Worm (Caenorhabditis elegans) whole organism, young adult: ENCODE data around the gene madd-2.

ENCODE experiments used
- C17E4.6 ChIP-seq: fragments of 200-800 bp; sonication (Bioruptor generic); IDR thresholded peaks from 2 replicates; pipeline ENCODE4 v1.3.6; 2022; ENCODE audit warnings: missing genetic modification reagents, missing genetic modification characterization, missing compliant biosample characterization
- F22D6.2 ChIP-seq: sonication (generic microtip); optimal IDR thresholded peaks from 2 replicates; lab custom pipeline; 2016; ENCODE audit warnings: mild to moderate bottlenecking, missing genetic modification characterization, missing compliant biosample characterization
- F33H1.4 ChIP-seq: fragments of 200-800 bp; sonication (Bioruptor generic); IDR thresholded peaks from 2 replicates; pipeline ENCODE4 v1.3.6; 2022; ENCODE audit warnings: missing genetic modification reagents, missing genetic modification characterization, missing compliant biosample characterization
- F39B2.1 ChIP-seq: fragments of 200-800 bp; sonication (Bioruptor generic); IDR thresholded peaks from 2 replicates; pipeline ENCODE4 v1.3.6; 2022; ENCODE audit warnings: missing genetic modification reagents, missing genetic modification characterization, missing compliant biosample characterization
- F57A8.1 ChIP-seq: fragments of 200-800 bp; sonication (Bioruptor generic); optimal IDR thresholded peaks from 2 replicates; lab custom pipeline; 2018; ENCODE audit warnings: mild to moderate bottlenecking, missing genetic modification characterization, moderate library complexity, missing compliant biosample characterization
- F57C9.4 ChIP-seq: sonication (generic microtip); optimal IDR thresholded peaks from 2 replicates; lab custom pipeline; 2017; ENCODE audit warnings: mild to moderate bottlenecking, missing genetic modification characterization, missing compliant biosample characterization
- K11D2.4 ChIP-seq: fragments of 200-800 bp; sonication (Bioruptor generic); IDR thresholded peaks from 2 replicates; pipeline ENCODE4 v1.3.6; 2022; ENCODE audit warnings: missing genetic modification reagents, missing genetic modification characterization, missing compliant biosample characterization
- T07F8.4 ChIP-seq: sonication (generic microtip); optimal IDR thresholded peaks from 2 replicates; lab custom pipeline; 2016; ENCODE audit warnings: mild to moderate bottlenecking, missing genetic modification characterization, moderate library complexity, missing compliant biosample characterization
- Y56A3A.18 ChIP-seq: fragments of 200-800 bp; sonication (Bioruptor generic); IDR thresholded peaks from 2 replicates; pipeline ENCODE4 v1.3.6; 2022; ENCODE audit warnings: missing genetic modification reagents, missing genetic modification characterization, missing compliant biosample characterization
- Y79H2A.3 ChIP-seq: fragments of 200-800 bp; sonication (Bioruptor generic); conservative IDR thresholded peaks from 2 replicates; pipeline ENCODE4 v1.3.6; 2022; ENCODE audit warnings: missing genetic modification reagents, missing genetic modification characterization, missing compliant biosample characterization
- Y95B8A.8 ChIP-seq: fragments of 200-800 bp; sonication (Bioruptor generic); IDR thresholded peaks from 2 replicates; pipeline ENCODE4 v1.3.6; 2022; ENCODE audit warnings: missing genetic modification reagents, missing genetic modification characterization, missing compliant biosample characterization
- akir-1 ChIP-seq: fragments of 200-800 bp; sonication (Bioruptor generic); optimal IDR thresholded peaks from 2 replicates; lab custom pipeline; 2018; ENCODE audit warnings: mild to moderate bottlenecking, missing genetic modification characterization, moderate library complexity, missing compliant biosample characterization
- aptf-2 ChIP-seq: fragments of 200-800 bp; sonication (Bioruptor generic); conservative IDR thresholded peaks from 2 replicates; pipeline ENCODE4 v1.3.6; 2022; ENCODE audit warnings: missing genetic modification reagents, missing genetic modification characterization, missing compliant biosample characterization
- ceh-27 ChIP-seq: fragments of 200-800 bp; sonication (Bioruptor generic); optimal IDR thresholded peaks from 2 replicates; lab custom pipeline; 2018; ENCODE audit warnings: mild to moderate bottlenecking, missing genetic modification characterization, moderate library complexity, missing compliant biosample characterization
- ceh-79 ChIP-seq: sonication (generic microtip); optimal IDR thresholded peaks from 2 replicates; lab custom pipeline; 2017; ENCODE audit warnings: mild to moderate bottlenecking, missing genetic modification characterization, missing compliant biosample characterization
- ceh-91 ChIP-seq: fragments of 200-800 bp; sonication (Bioruptor generic); IDR thresholded peaks from 2 replicates; pipeline ENCODE4 v1.3.6; 2022; ENCODE audit warnings: missing genetic modification reagents, missing genetic modification characterization, missing compliant biosample characterization
- egl-18 ChIP-seq: fragments of 200-800 bp; sonication (Bioruptor generic); IDR thresholded peaks from 2 replicates; pipeline ENCODE4 v1.3.6; 2022; ENCODE audit warnings: missing genetic modification reagents, missing genetic modification characterization, missing compliant biosample characterization
- ekl-4 ChIP-seq: fragments of 200-800 bp; sonication (Bioruptor generic); IDR thresholded peaks from 2 replicates; pipeline ENCODE4 v1.3.6; 2022; ENCODE audit warnings: missing genetic modification reagents, missing genetic modification characterization, missing compliant biosample characterization
- fkh-3 ChIP-seq: sonication (generic microtip); optimal IDR thresholded peaks from 2 replicates; lab custom pipeline; 2016; ENCODE audit warnings: mild to moderate bottlenecking, missing genetic modification characterization, missing compliant biosample characterization
- gei-17 ChIP-seq: fragments of 200-800 bp; sonication (Bioruptor generic); optimal IDR thresholded peaks from 2 replicates; lab custom pipeline; 2018; ENCODE audit warnings: mild to moderate bottlenecking, missing genetic modification characterization, missing compliant biosample characterization
- hmg-1.2 ChIP-seq: fragments of 200-800 bp; sonication (Bioruptor generic); IDR thresholded peaks from 2 replicates; pipeline ENCODE4 v1.3.6; 2022; ENCODE audit warnings: missing genetic modification reagents, missing genetic modification characterization, missing compliant biosample characterization
- hmg-20 ChIP-seq: fragments of 200-800 bp; sonication (Bioruptor generic); IDR thresholded peaks from 2 replicates; pipeline ENCODE4 v1.3.6; 2022; ENCODE audit warnings: missing genetic modification reagents, missing genetic modification characterization, missing compliant biosample characterization
- hsf-1 ChIP-seq: fragments of 200-800 bp; sonication (Bioruptor generic); IDR thresholded peaks from 2 replicates; pipeline ENCODE4 v1.3.6; 2022; ENCODE audit warnings: missing genetic modification reagents, missing genetic modification characterization, missing compliant biosample characterization
- let-607 ChIP-seq, 2 experiments: fragments of 200-800 bp in 1 of 2; sonication (Bioruptor generic) in 1 of 2; sonication (generic microtip) in 1 of 2; optimal IDR thresholded peaks; 2 replicates each; lab custom pipeline; 2016 to 2018; ENCODE audit warnings: mild to moderate bottlenecking in 2 of 2, missing compliant biosample characterization in 2 of 2, missing genetic modification characterization in 2 of 2, moderate library complexity in 2 of 2, missing genotype in 1 of 2
- lsl-1 ChIP-seq: fragments of 200-800 bp; sonication (Bioruptor generic); optimal IDR thresholded peaks from 2 replicates; lab custom pipeline; 2018; ENCODE audit warnings: mild to moderate bottlenecking, missing genetic modification characterization, moderate library complexity, missing compliant biosample characterization
- lsy-27 ChIP-seq: sonication (generic microtip); optimal IDR thresholded peaks from 2 replicates; lab custom pipeline; 2017; ENCODE audit warnings: missing genetic modification characterization, mild to moderate bottlenecking, missing compliant biosample characterization, antibody characterized with exemption, missing genotype, borderline replicate concordance; ENCODE audit not compliant: insufficient read depth
- madf-3 ChIP-seq: fragments of 200-800 bp; sonication (Bioruptor generic); IDR thresholded peaks from 2 replicates; pipeline ENCODE4 v1.3.6; 2022; ENCODE audit warnings: missing genetic modification reagents, missing genetic modification characterization, missing compliant biosample characterization
- madf-6 ChIP-seq: fragments of 200-800 bp; sonication (Bioruptor generic); IDR thresholded peaks from 2 replicates; pipeline ENCODE4 v1.3.6; 2022; ENCODE audit warnings: missing genetic modification reagents, missing genetic modification characterization, missing compliant biosample characterization
- nfya-2 ChIP-seq: fragments of 200-800 bp; sonication (Bioruptor generic); IDR thresholded peaks from 2 replicates; pipeline ENCODE4 v1.3.6; 2022; ENCODE audit warnings: missing genetic modification reagents, missing genetic modification characterization, missing compliant biosample characterization
- nhr-80 ChIP-seq: sonication (generic microtip); optimal IDR thresholded peaks from 2 replicates; lab custom pipeline; 2016; ENCODE audit warnings: missing genetic modification characterization, missing compliant biosample characterization
- rec-8 ChIP-seq, 2 experiments: sonication (generic microtip); optimal IDR thresholded peaks; 2 replicates each; lab custom pipeline; 2016; ENCODE audit warnings: mild to moderate bottlenecking in 2 of 2, missing genetic modification characterization in 2 of 2, missing genetic modification reagents in 2 of 2, missing genotype in 2 of 2, missing biosample characterization in 1 of 2, missing compliant biosample characterization in 1 of 2, moderate library complexity in 1 of 2
- rpc-1 ChIP-seq, 2 experiments: fragments of 150-350 bp in 1 of 2; sonication (generic microtip) in 1 of 2; optimal IDR thresholded peaks; 2 replicates each; lab custom pipeline; 2014 to 2018; ENCODE audit warnings: missing biosample characterization in 1 of 2, missing genetic modification characterization in 1 of 2, missing genetic modification reagents in 1 of 2, missing genotype in 1 of 2
- snpc-3.4 ChIP-seq: sonication (generic microtip); optimal IDR thresholded peaks from 2 replicates; lab custom pipeline; 2017; ENCODE audit warnings: missing genetic modification characterization, mild to moderate bottlenecking, missing compliant biosample characterization, antibody characterized with exemption, moderate library complexity, missing genotype, missing genetic modification reagents
- unc-130 ChIP-seq: sonication (generic microtip); optimal IDR thresholded peaks from 2 replicates; lab custom pipeline; 2016; ENCODE audit warnings: missing genetic modification reagents, missing genetic modification characterization, missing compliant biosample characterization
- unc-62 ChIP-seq: fragments of 150-350 bp; optimal IDR thresholded peaks from 2 replicates; lab custom pipeline; 2014; ENCODE audit warnings: missing biosample characterization, missing genetic modification reagents, missing genetic modification characterization
- ztf-18 ChIP-seq: sonication (generic microtip); optimal IDR thresholded peaks from 2 replicates; lab custom pipeline; 2016; ENCODE audit warnings: missing genotype, mild to moderate bottlenecking, missing genetic modification characterization, missing compliant biosample characterization
- ztf-28 ChIP-seq: fragments of 200-800 bp; sonication (Bioruptor generic); IDR thresholded peaks from 2 replicates; pipeline ENCODE4 v1.3.6; 2022; ENCODE audit warnings: missing genetic modification reagents, missing genetic modification characterization, missing compliant biosample characterization

Gene madd-2

DNA sequence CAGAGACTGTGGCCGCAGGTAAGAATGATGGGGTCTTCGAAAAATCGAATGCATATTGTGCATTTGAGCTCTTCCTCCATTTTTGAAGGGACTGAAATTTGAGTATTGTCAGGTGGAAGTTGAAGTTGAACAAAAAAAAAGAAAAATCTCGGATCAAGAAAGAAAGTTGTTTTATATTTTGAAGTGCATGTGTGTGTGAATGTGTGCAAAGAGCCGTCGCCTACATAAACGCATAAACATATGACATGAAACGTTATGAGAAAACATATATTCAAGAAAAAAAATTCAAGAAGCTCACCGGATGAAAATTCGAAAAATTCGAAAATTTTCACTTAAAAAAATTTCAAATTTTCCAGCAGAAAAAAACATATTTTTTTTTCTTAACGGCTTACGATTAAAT, at the start of gene madd-2:
Gene madd-2, minus strand, starts transcription at position 101 of the 400 bp plus-strand sequence.
- no peak for TF ChIP-seq let-607 (tag; optimal IDR thresholded peaks at IDR 0.05; lab: Kevin White, UChicago)
- no peak for TF ChIP-seq hmg-20 (GFP tag; lab: Robert Waterston, UW)
- no peak for TF ChIP-seq F22D6.2 (tag; lab: Kevin White, UChicago)
- TF ChIP-seq C17E4.6 (GFP tag; lab: Robert Waterston, UW): no peak
- TF ChIP-seq nhr-80 (tag; lab: Kevin White, UChicago): no peak
- no peak for TF ChIP-seq egl-18
- no peak for TF ChIP-seq Y79H2A.3 (GFP tag; lab: Robert Waterston, UW)

DNA sequence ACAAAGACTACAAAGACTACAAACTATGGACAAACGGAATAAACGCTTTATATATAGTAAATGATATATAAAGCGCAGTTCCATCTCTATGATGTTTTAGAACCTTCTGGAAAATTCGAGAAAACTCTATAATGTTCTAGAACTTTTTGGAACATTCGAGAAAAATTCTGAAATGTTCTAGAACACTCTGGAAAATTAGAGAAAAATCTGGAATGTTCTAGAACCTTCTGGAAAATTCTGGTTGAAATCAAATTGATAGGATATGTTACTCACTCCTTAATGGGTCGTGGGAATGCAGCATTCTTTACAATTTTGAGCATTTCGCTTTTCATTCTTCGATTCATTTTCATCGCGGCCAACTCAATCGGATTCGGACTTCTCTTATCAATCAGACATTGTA, 43.3 kb upstream of the madd-2 start:
- TF ChIP-seq rpc-1 (optimal IDR thresholded peaks at IDR 0.05; lab: Kevin White, UChicago) (peak; percentile 35), rpc-1 (tag; optimal IDR thresholded peaks at IDR 0.05; lab: Kevin White, UChicago) (no peak), F57C9.4 (tag; lab: Kevin White, UChicago) (no peak), hsf-1 (GFP tag; lab: Robert Waterston, UW) (peak; percentile 92)

DNA sequence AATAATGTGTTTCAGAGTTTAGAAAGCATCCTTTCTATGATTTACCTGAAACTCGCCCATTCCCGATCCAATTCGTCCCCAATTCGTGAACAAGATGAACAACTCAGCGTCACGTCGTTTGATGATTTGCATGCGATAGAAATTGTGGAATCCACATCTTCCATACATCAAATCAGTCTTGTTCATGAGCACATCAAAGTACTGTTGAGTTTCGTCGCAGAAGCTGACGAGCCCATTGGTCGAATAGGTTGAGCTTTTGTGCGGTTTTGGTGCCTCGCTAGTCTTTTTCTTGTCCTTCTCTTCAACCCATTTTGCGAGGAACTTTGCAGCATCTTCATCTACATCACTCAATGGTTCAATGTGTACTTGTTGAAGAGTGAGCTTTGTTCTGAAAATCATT, 42.7 kb upstream of the madd-2 start:
- TF ChIP-seq F33H1.4 (GFP tag; lab: Robert Waterston, UW) (no peak), hsf-1 (GFP tag; lab: Robert Waterston, UW) (no peak), rec-8 (tag; optimal IDR thresholded peaks at IDR 0.05; lab: Kevin White, UChicago) (no peak), gei-17 (no peak), lsy-27 (tag; lab: Kevin White, UChicago) (no peak)

DNA sequence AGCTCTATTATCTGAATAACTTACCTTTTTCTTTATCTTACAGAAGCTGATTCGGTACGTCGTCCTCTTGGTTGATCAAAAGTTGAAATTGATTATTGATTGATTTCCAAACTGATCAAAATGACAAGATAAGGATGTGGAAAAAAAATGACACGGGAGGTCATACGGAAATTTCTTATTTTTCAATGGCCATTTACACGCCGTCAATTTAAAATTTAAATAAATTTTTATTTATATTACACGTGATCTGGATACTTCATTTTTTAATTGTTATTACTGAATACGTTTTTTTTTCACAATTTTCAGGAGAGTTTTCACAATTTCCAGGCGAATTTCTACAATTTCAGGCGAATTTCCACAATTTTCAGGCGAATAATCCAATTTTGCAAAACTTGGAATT, 40.7 kb upstream of the madd-2 start, which contains the start of gene Y75B7B.2:
Gene Y75B7B.2, minus strand, starts transcription at position 101 of the 400 bp plus-strand sequence.
- TF ChIP-seq nhr-80 (tag; lab: Kevin White, UChicago): no peak
- TF ChIP-seq Y95B8A.8 (GFP tag; lab: Robert Waterston, UW): no peak
- TF ChIP-seq ceh-27: no peak
- no peak for TF ChIP-seq ceh-91 (GFP tag; lab: Robert Waterston, UW)
- TF ChIP-seq madf-3 (GFP tag; lab: Robert Waterston, UW): no peak
- TF ChIP-seq ekl-4 (GFP tag; lab: Robert Waterston, UW): no peak
- TF ChIP-seq snpc-3.4 (tag; lab: Kevin White, UChicago): no peak
- TF ChIP-seq F57A8.1: no peak
- no peak for TF ChIP-seq F39B2.1 (GFP tag; lab: Robert Waterston, UW)
- TF ChIP-seq hmg-1.2 (GFP tag; lab: Robert Waterston, UW): no peak
- no peak for TF ChIP-seq fkh-3 (tag; lab: Kevin White, UChicago)
- no peak for TF ChIP-seq rec-8 (tag; optimal IDR thresholded peaks at IDR 0.05; lab: Kevin White, UChicago)
- TF ChIP-seq Y56A3A.18: no peak
- no peak for TF ChIP-seq lsl-1 (GFP tag; lab: Kevin White, UChicago)
- TF ChIP-seq akir-1 (GFP tag; lab: Kevin White, UChicago): no peak
- TF ChIP-seq unc-62 (GFP tag; lab: Kevin White, UChicago): no peak
- no peak for TF ChIP-seq egl-18
- TF ChIP-seq lsy-27 (tag; lab: Kevin White, UChicago): no peak

DNA sequence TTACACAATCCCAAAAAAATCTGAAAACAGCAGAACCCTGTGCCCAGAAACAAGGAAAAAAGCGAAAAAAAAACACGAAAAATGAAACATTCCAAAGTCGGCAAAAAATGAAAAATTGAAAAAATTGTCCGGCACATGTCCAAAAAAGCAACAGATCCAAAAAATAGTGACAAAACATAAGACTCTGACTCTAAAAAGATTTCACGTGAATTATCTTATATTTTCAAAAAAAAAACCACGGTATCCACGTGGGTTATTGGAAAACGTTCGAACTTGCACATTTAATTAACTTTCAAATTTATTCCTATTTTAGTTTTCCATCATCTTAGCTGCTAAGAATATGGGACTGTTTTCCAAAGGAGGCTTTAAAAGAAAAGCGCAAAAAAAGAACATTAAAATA, 35.4 kb upstream of the madd-2 start, which contains the start of gene Y75B7B.1:
Gene Y75B7B.1, plus strand, starts transcription at position 301 of the 400 bp plus-strand sequence.
- TF ChIP-seq unc-130 (GFP tag; lab: Kevin White, UChicago) (no peak), ztf-28 (no peak), madf-6 (GFP tag; lab: Robert Waterston, UW) (no peak), T07F8.4 (tag; lab: Kevin White, UChicago) (no peak), K11D2.4 (GFP tag; lab: Robert Waterston, UW) (no peak), fkh-3 (tag; lab: Kevin White, UChicago) (no peak), nhr-80 (tag; lab: Kevin White, UChicago) (no peak), hmg-1.2 (GFP tag; lab: Robert Waterston, UW) (no peak), ztf-18 (tag; lab: Kevin White, UChicago) (no peak), ceh-91 (GFP tag; lab: Robert Waterston, UW) (no peak), aptf-2 (GFP tag; lab: Robert Waterston, UW) (no peak), ceh-79 (no peak), nfya-2 (no peak), madf-3 (GFP tag; lab: Robert Waterston, UW) (no peak)
- TF ChIP-seq, all 124 proteins: peak for 0
